Worm (Caenorhabditis elegans) whole organism, mixed stage, embryonic: Measurements from ENCODE around the gene clec-83.

Experiments used
- M03D4.4 ChIP-seq: sonication (generic microtip); optimal IDR thresholded peaks from 2 replicates; lab custom pipeline; 2017; ENCODE audit warnings: mild to moderate bottlenecking, missing genetic modification characterization, missing compliant biosample characterization
- bed-3 ChIP-seq: fragments of 200-800 bp; sonication (Bioruptor generic); optimal IDR thresholded peaks from 3 replicates; lab custom pipeline; 2018; ENCODE audit warnings: mild to moderate bottlenecking, missing genetic modification characterization, moderate library complexity, missing compliant biosample characterization
- blmp-1 ChIP-seq: fragments of 150-350 bp; optimal IDR thresholded peaks from 2 replicates; lab custom pipeline; 2014; ENCODE audit warnings: missing biosample characterization, missing genetic modification characterization
- ceh-39 ChIP-seq: fragments of 150-350 bp; optimal IDR thresholded peaks from 2 replicates; lab custom pipeline; 2014; ENCODE audit warnings: missing biosample characterization, missing genetic modification characterization
- ceh-83 ChIP-seq: fragments of 200-800 bp; sonication (Bioruptor generic); optimal IDR thresholded peaks from 2 replicates; lab custom pipeline; 2018; ENCODE audit warnings: mild to moderate bottlenecking, missing genetic modification characterization, missing compliant biosample characterization
- elt-1 ChIP-seq: sonication (generic microtip); optimal IDR thresholded peaks from 2 replicates; lab custom pipeline; 2017; ENCODE audit warnings: missing genetic modification characterization, mild to moderate bottlenecking, missing compliant biosample characterization, antibody characterized with exemption, moderate library complexity, borderline replicate concordance; ENCODE audit not compliant: insufficient read depth
- flh-1 ChIP-seq: fragments of 200-800 bp; sonication (Bioruptor generic); optimal IDR thresholded peaks from 2 replicates; lab custom pipeline; 2018; ENCODE audit warnings: mild to moderate bottlenecking, missing genetic modification characterization, moderate library complexity, missing compliant biosample characterization
- hlh-1 ChIP-seq: fragments of 150-350 bp; optimal IDR thresholded peaks from 2 replicates; lab custom pipeline; 2014; ENCODE audit warnings: missing biosample characterization, missing genetic modification reagents, missing genetic modification characterization
- lin-13 ChIP-seq: fragments of 150-350 bp; optimal IDR thresholded peaks from 2 replicates; lab custom pipeline; 2014; ENCODE audit warnings: missing biosample characterization, missing genetic modification characterization
- lin-32 ChIP-seq: fragments of 200-800 bp; sonication (Bioruptor generic); optimal IDR thresholded peaks from 2 replicates; lab custom pipeline; 2018; ENCODE audit warnings: mild to moderate bottlenecking, missing genetic modification characterization, missing compliant biosample characterization
- lsy-2 ChIP-seq: fragments of 150-350 bp; optimal IDR thresholded peaks from 2 replicates; lab custom pipeline; 2014; ENCODE audit warnings: missing biosample characterization, missing genetic modification characterization
- mab-5 ChIP-seq: fragments of 150-350 bp; optimal IDR thresholded peaks from 2 replicates; lab custom pipeline; 2014; ENCODE audit warnings: missing biosample characterization, missing genetic modification characterization
- mep-1 ChIP-seq: fragments of 150-350 bp; optimal IDR thresholded peaks from 2 replicates; lab custom pipeline; 2017; ENCODE audit warnings: missing biosample characterization, missing genetic modification reagents, missing genetic modification characterization, inconsistent platforms
- nhr-12 ChIP-seq: fragments of 150-350 bp; optimal IDR thresholded peaks from 2 replicates; lab custom pipeline; 2014; ENCODE audit warnings: missing biosample characterization, missing genetic modification characterization
- nhr-237 ChIP-seq: fragments of 150-350 bp; optimal IDR thresholded peaks from 2 replicates; lab custom pipeline; 2014; ENCODE audit warnings: missing biosample characterization, missing genetic modification characterization
- nhr-76 ChIP-seq: sonication (generic microtip); optimal IDR thresholded peaks from 2 replicates; lab custom pipeline; 2017; ENCODE audit warnings: missing biosample characterization, missing genetic modification characterization
- pha-4 ChIP-seq: fragments of 150-350 bp; optimal IDR thresholded peaks from 2 replicates; lab custom pipeline; 2018; ENCODE audit warnings: missing biosample characterization, missing genetic modification reagents, missing genetic modification characterization
- sem-2 ChIP-seq: fragments of 200-800 bp; sonication (Bioruptor generic); optimal IDR thresholded peaks from 2 replicates; lab custom pipeline; 2018; ENCODE audit warnings: mild to moderate bottlenecking, missing genetic modification characterization, missing compliant biosample characterization
- snpc-4 ChIP-seq: fragments of 150-350 bp; optimal IDR thresholded peaks from 2 replicates; lab custom pipeline; 2014; ENCODE audit warnings: missing biosample characterization, missing genetic modification characterization
- sptf-1 ChIP-seq: sonication (generic microtip); optimal IDR thresholded peaks from 2 replicates; lab custom pipeline; 2017; ENCODE audit warnings: mild to moderate bottlenecking, missing genetic modification characterization, moderate library complexity, missing compliant biosample characterization
- tbx-8 ChIP-seq: fragments of 200-800 bp; sonication (Bioruptor generic); optimal IDR thresholded peaks from 2 replicates; lab custom pipeline; 2018; ENCODE audit warnings: mild to moderate bottlenecking, missing genetic modification characterization, moderate library complexity, missing compliant biosample characterization
- unc-120 ChIP-seq: sonication (generic microtip); optimal IDR thresholded peaks from 2 replicates; lab custom pipeline; 2017; ENCODE audit warnings: missing genetic modification characterization, missing compliant biosample characterization; ENCODE audit not compliant: poor library complexity, severe bottlenecking
- unc-62 ChIP-seq: fragments of 150-350 bp; optimal IDR thresholded peaks from 2 replicates; lab custom pipeline; 2014; ENCODE audit warnings: missing biosample characterization, missing genetic modification reagents, missing genetic modification characterization
- zip-8 ChIP-seq: fragments of 150-350 bp; optimal IDR thresholded peaks from 2 replicates; lab custom pipeline; 2014; ENCODE audit warnings: missing biosample characterization, missing genetic modification characterization
- ztf-11 ChIP-seq: fragments of 150-350 bp; optimal IDR thresholded peaks from 2 replicates; lab custom pipeline; 2014; ENCODE audit warnings: missing biosample characterization, missing genetic modification characterization

clec-83 gene

ce11 chrIV:2834516-2834915, 6.8 kb downstream of the clec-83 start, which contains the start of gene pudl-2:
pudl-2 (plus strand) TSS chrIV:2834816.
- TF ChIP-seq lsy-2 (tag; lab: Kevin White, UChicago) (no peak), sem-2 (GFP tag; lab: Kevin White, UChicago) (no peak), M03D4.4 (tag; lab: Kevin White, UChicago) (no peak), zip-8 (tag; lab: Kevin White, UChicago) (no peak), unc-62 (no peak), sptf-1 (tag; lab: Kevin White, UChicago) (no peak), lin-32 (GFP tag; lab: Kevin White, UChicago) (no peak), nhr-237 (tag; lab: Kevin White, UChicago) (no peak), snpc-4 (tag; lab: Kevin White, UChicago) (no peak), bed-3 (GFP tag; lab: Kevin White, UChicago) (no peak), ceh-83 (no peak)
- TF ChIP-seq, all 35 proteins: peak for 0

- TF ChIP-seq lin-32 (GFP tag; lab: Kevin White, UChicago) (no peak), elt-1 (tag; lab: Kevin White, UChicago) (no peak), unc-120 (tag; lab: Kevin White, UChicago) (no peak), sem-2 (GFP tag; lab: Kevin White, UChicago) (no peak), sptf-1 (tag; lab: Kevin White, UChicago) (no peak), pha-4 (tag; lab: Kevin White, UChicago) (no peak), mep-1 (tag; lab: Kevin White, UChicago) (no peak)
Observed at ce11 chrIV:2832587-2832986, 8.7 kb downstream of the clec-83 start, which contains the start of the genes Y54G2A.48 and pudl-1. Y54G2A.48 (minus strand) TSS chrIV:2832687. pudl-1 (plus strand) TSS chrIV:2832906.

- TF ChIP-seq nhr-237 (tag; lab: Kevin White, UChicago): no peak
- no peak for TF ChIP-seq nhr-12 (tag; lab: Kevin White, UChicago)
- TF ChIP-seq unc-120 (tag; lab: Kevin White, UChicago): no peak
- no peak for TF ChIP-seq zip-8 (tag; lab: Kevin White, UChicago)
- no peak for TF ChIP-seq nhr-76 (tag; lab: Kevin White, UChicago)
- TF ChIP-seq bed-3 (GFP tag; lab: Kevin White, UChicago): no peak
- no peak for TF ChIP-seq mab-5 (tag; lab: Kevin White, UChicago)
- no peak for TF ChIP-seq blmp-1
- TF ChIP-seq unc-62: no peak
- TF ChIP-seq sptf-1 (tag; lab: Kevin White, UChicago): no peak
Observed at ce11 chrIV:2826335-2826734, 14.9 kb downstream of the clec-83 start.

- TF ChIP-seq ceh-83 (peak; percentile 3), lsy-2 (tag; lab: Kevin White, UChicago) (no peak)
Observed at ce11 chrIV:2825460-2826103, 15.7 kb downstream of the clec-83 start.

ce11 chrIV:2823446-2823845, 17.8 kb downstream of the clec-83 start, which contains the start of gene clec-80:
clec-80 (plus strand) TSS chrIV:2823746.
- TF ChIP-seq hlh-1: no peak
- no peak for TF ChIP-seq flh-1
- no peak for TF ChIP-seq sptf-1 (tag; lab: Kevin White, UChicago)
- no peak for TF ChIP-seq ztf-11 (tag; lab: Kevin White, UChicago)
- TF ChIP-seq mep-1 (tag; lab: Kevin White, UChicago): no peak
- TF ChIP-seq nhr-12 (tag; lab: Kevin White, UChicago): no peak
- TF ChIP-seq ceh-39 (tag; lab: Kevin White, UChicago): no peak
- no peak for TF ChIP-seq lin-13
- no peak for TF ChIP-seq pha-4 (tag; lab: Kevin White, UChicago)
- no peak for TF ChIP-seq bed-3 (GFP tag; lab: Kevin White, UChicago)

ce11 chrIV:2820408-2820807, 20.9 kb downstream of the clec-83 start, which contains the start of gene Y54G2A.37:
Y54G2A.37 (plus strand) TSS chrIV:2820708.
- TF ChIP-seq lsy-2 (tag; lab: Kevin White, UChicago) (no peak), pha-4 (tag; lab: Kevin White, UChicago) (no peak), ceh-39 (tag; lab: Kevin White, UChicago) (no peak), elt-1 (tag; lab: Kevin White, UChicago) (no peak), tbx-8 (GFP tag; lab: Kevin White, UChicago) (no peak)
